Worm (Caenorhabditis elegans) whole organism, L1 larva: Measurements from ENCODE around the gene C17C3.11.

Experiments used
- C04F5.9 ChIP-seq: sonication (generic microtip); optimal IDR thresholded peaks from 2 replicates; lab custom pipeline; 2016; ENCODE audit warnings: missing genetic modification characterization, missing compliant biosample characterization
- C16A3.4 ChIP-seq: fragments of 150-350 bp; optimal IDR thresholded peaks from 2 replicates; lab custom pipeline; 2014; ENCODE audit warnings: missing biosample characterization, missing genetic modification characterization
- F16B12.6 ChIP-seq: fragments of 150-350 bp; optimal IDR thresholded peaks from 2 replicates; lab custom pipeline; 2014; ENCODE audit warnings: missing biosample characterization, missing genetic modification characterization
- aha-1 ChIP-seq: fragments of 150-350 bp; optimal IDR thresholded peaks from 2 replicates; lab custom pipeline; 2014; ENCODE audit warnings: missing biosample characterization, missing genetic modification characterization
- ama-1 ChIP-seq: fragments of 150-350 bp; optimal IDR thresholded peaks from 2 replicates; lab custom pipeline; 2014
- ceh-8 ChIP-seq: fragments of 200-800 bp; sonication (Bioruptor generic); optimal IDR thresholded peaks from 2 replicates; lab custom pipeline; 2018; ENCODE audit warnings: mild to moderate bottlenecking, missing genetic modification characterization, moderate library complexity, missing compliant biosample characterization
- ceh-82 ChIP-seq, 3 experiments: fragments of 150-350 bp in 1 of 3; sonication (generic microtip) in 2 of 3; optimal IDR thresholded peaks; 2 replicates each; lab custom pipeline; 2014 to 2017; ENCODE audit warnings: missing biosample characterization in 3 of 3, missing genetic modification characterization in 3 of 3
- ceh-88 ChIP-seq: fragments of 200-800 bp; sonication (Bioruptor generic); IDR thresholded peaks from 2 replicates; pipeline ENCODE4 v1.3.6; 2022; ENCODE audit warnings: missing genetic modification characterization, missing compliant biosample characterization
- dpl-1 ChIP-seq, 3 experiments: fragments of 150-350 bp in 2 of 3; sonication (generic microtip) in 1 of 3; optimal IDR thresholded peaks; 2 replicates each; lab custom pipeline; 2014 to 2017; ENCODE audit warnings: missing biosample characterization in 3 of 3, missing genetic modification characterization in 3 of 3, missing genetic modification reagents in 3 of 3
- dsc-1 ChIP-seq: sonication (generic microtip); optimal IDR thresholded peaks from 2 replicates; lab custom pipeline; 2016; ENCODE audit warnings: mild to moderate bottlenecking, missing genetic modification characterization, missing compliant biosample characterization
- efl-1 ChIP-seq, 4 experiments: fragments of 150-350 bp; optimal IDR thresholded peaks in 3 of 4; peaks in 1 of 4; 1 replicate in 1 of 4; 2 replicates in 3 of 4; lab custom pipeline; 2014; ENCODE audit warnings: missing biosample characterization in 2 of 4, missing genetic modification characterization in 2 of 4, missing genetic modification reagents in 2 of 4
- elt-2 ChIP-seq: sonication (generic microtip); optimal IDR thresholded peaks from 2 replicates; lab custom pipeline; 2016; ENCODE audit warnings: missing genetic modification characterization, mild to moderate bottlenecking, inconsistent platforms, missing compliant biosample characterization, missing genetic modification reagents
- elt-3 ChIP-seq, 6 experiments: fragments of 150-350 bp in 1 of 6; sonication (generic microtip); optimal IDR thresholded peaks; 2 replicates each; lab custom pipeline; 2017 to 2018; ENCODE audit warnings: missing biosample characterization in 6 of 6, missing genetic modification characterization in 6 of 6, inconsistent platforms in 1 of 6
- ets-5 ChIP-seq: fragments of 200-800 bp; sonication (Bioruptor generic); IDR thresholded peaks from 2 replicates; pipeline ENCODE4 v1.3.6; 2022; ENCODE audit warnings: missing genetic modification characterization, missing compliant biosample characterization
- fkh-10 ChIP-seq: sonication (generic microtip); optimal IDR thresholded peaks from 2 replicates; lab custom pipeline; 2017; ENCODE audit warnings: missing biosample characterization, missing genetic modification reagents, missing genetic modification characterization
- fkh-8 ChIP-seq: sonication (generic microtip); optimal IDR thresholded peaks from 2 replicates; lab custom pipeline; 2016; ENCODE audit warnings: mild to moderate bottlenecking, missing genetic modification characterization, missing compliant biosample characterization
- hlh-4 ChIP-seq: sonication (generic microtip); optimal IDR thresholded peaks from 2 replicates; lab custom pipeline; 2016; ENCODE audit warnings: mild to moderate bottlenecking, missing genetic modification characterization, missing compliant biosample characterization
- irx-1 ChIP-seq: sonication (generic microtip); optimal IDR thresholded peaks from 2 replicates; lab custom pipeline; 2016; ENCODE audit warnings: missing genetic modification characterization, missing compliant biosample characterization
- isw-1 ChIP-seq: fragments of 200-800 bp; sonication (Bioruptor generic); IDR thresholded peaks from 2 replicates; pipeline ENCODE4 v1.3.6; 2022; ENCODE audit warnings: missing genetic modification characterization, missing compliant biosample characterization
- jun-1 ChIP-seq: fragments of 150-350 bp; optimal IDR thresholded peaks from 2 replicates; lab custom pipeline; 2014; ENCODE audit warnings: missing biosample characterization, missing genetic modification reagents, missing genetic modification characterization
- lin-13 ChIP-seq: fragments of 150-350 bp; optimal IDR thresholded peaks from 2 replicates; lab custom pipeline; 2014; ENCODE audit warnings: missing biosample characterization, missing genetic modification reagents, missing genetic modification characterization
- lin-14 ChIP-seq: fragments of 200-800 bp; sonication (Bioruptor generic); optimal IDR thresholded peaks from 2 replicates; lab custom pipeline; 2018; ENCODE audit warnings: mild to moderate bottlenecking, missing genetic modification characterization, moderate library complexity, missing compliant biosample characterization
- lin-15B ChIP-seq: fragments of 150-350 bp; sonication (generic microtip); optimal IDR thresholded peaks from 3 replicates; lab custom pipeline; 2014; ENCODE audit warnings: missing biosample characterization, missing genetic modification characterization
- lin-35 ChIP-seq, 2 experiments: fragments of 150-350 bp; optimal IDR thresholded peaks; 2 replicates each; lab custom pipeline; 2014; ENCODE audit warnings: missing biosample characterization in 2 of 2, missing genetic modification characterization in 2 of 2, missing genetic modification reagents in 2 of 2
- lin-39 ChIP-seq: fragments of 150-350 bp; optimal IDR thresholded peaks from 2 replicates; lab custom pipeline; 2014; ENCODE audit warnings: missing biosample characterization, missing genetic modification reagents, missing genetic modification characterization
- lsy-2 ChIP-seq, 2 experiments: fragments of 150-350 bp; optimal IDR thresholded peaks; 2 replicates each; lab custom pipeline; 2014; ENCODE audit warnings: missing biosample characterization in 2 of 2, missing genetic modification characterization in 2 of 2
- mdl-1 ChIP-seq, 2 experiments: fragments of 150-350 bp; optimal IDR thresholded peaks; 2 replicates each; lab custom pipeline; 2014 to 2017; ENCODE audit warnings: missing biosample characterization in 2 of 2, missing genetic modification characterization in 2 of 2, inconsistent platforms in 1 of 2
- nhr-12 ChIP-seq: sonication (generic microtip); optimal IDR thresholded peaks from 2 replicates; lab custom pipeline; 2017; ENCODE audit warnings: missing biosample characterization, missing genetic modification characterization
- nhr-19 ChIP-seq: fragments of 200-800 bp; sonication (Bioruptor generic); conservative IDR thresholded peaks from 2 replicates; pipeline ENCODE4 v1.3.6; 2022; ENCODE audit warnings: missing genetic modification characterization, missing compliant biosample characterization
- nhr-20 ChIP-seq: sonication (generic microtip); optimal IDR thresholded peaks from 2 replicates; lab custom pipeline; 2016; ENCODE audit warnings: mild to moderate bottlenecking, missing genetic modification characterization, missing compliant biosample characterization
- nhr-237 ChIP-seq: fragments of 150-350 bp; optimal IDR thresholded peaks from 2 replicates; lab custom pipeline; 2014; ENCODE audit warnings: missing biosample characterization, missing genetic modification characterization
- nhr-47 ChIP-seq: sonication (generic microtip); optimal IDR thresholded peaks from 2 replicates; lab custom pipeline; 2016; ENCODE audit warnings: mild to moderate bottlenecking, missing genetic modification characterization, moderate library complexity, missing compliant biosample characterization
- nhr-71 ChIP-seq: sonication (generic microtip); optimal IDR thresholded peaks from 2 replicates; lab custom pipeline; 2016; ENCODE audit warnings: mild to moderate bottlenecking, missing genetic modification characterization, moderate library complexity, missing compliant biosample characterization
- nhr-76 ChIP-seq: sonication (generic microtip); optimal IDR thresholded peaks from 2 replicates; lab custom pipeline; 2017; ENCODE audit warnings: missing biosample characterization, missing genetic modification characterization
- nhr-77 ChIP-seq: fragments of 150-350 bp; optimal IDR thresholded peaks from 2 replicates; lab custom pipeline; 2014; ENCODE audit warnings: missing biosample characterization, missing genetic modification characterization
- nhr-84 ChIP-seq: sonication (generic microtip); optimal IDR thresholded peaks from 2 replicates; lab custom pipeline; 2017; ENCODE audit warnings: missing biosample characterization, missing genetic modification characterization
- nhr-85 ChIP-seq: sonication (generic microtip); peaks from one replicate; lab custom pipeline; 2016; ENCODE audit warnings: missing genetic modification characterization, inconsistent platforms, missing compliant biosample characterization
- nhr-90 ChIP-seq: sonication (generic microtip); optimal IDR thresholded peaks from 2 replicates; lab custom pipeline; 2016; ENCODE audit warnings: mild to moderate bottlenecking, missing genetic modification characterization, missing compliant biosample characterization; ENCODE audit not compliant: poor library complexity
- rnt-1 ChIP-seq: sonication (generic microtip); optimal IDR thresholded peaks from 2 replicates; lab custom pipeline; 2016; ENCODE audit warnings: mild to moderate bottlenecking, missing genetic modification characterization, moderate library complexity, missing compliant biosample characterization
- skn-1 ChIP-seq: fragments of 150-350 bp; optimal IDR thresholded peaks from 2 replicates; lab custom pipeline; 2014; ENCODE audit warnings: missing biosample characterization, missing genetic modification characterization
- snpc-4 ChIP-seq: fragments of 150-350 bp; optimal IDR thresholded peaks from 2 replicates; lab custom pipeline; 2014; ENCODE audit warnings: missing biosample characterization, missing genetic modification characterization
- snu-23 ChIP-seq: sonication (generic microtip); optimal IDR thresholded peaks from 2 replicates; lab custom pipeline; 2016; ENCODE audit warnings: missing genetic modification characterization, missing compliant biosample characterization
- sox-4 ChIP-seq: sonication (generic microtip); optimal IDR thresholded peaks from 2 replicates; lab custom pipeline; 2016; ENCODE audit warnings: missing genetic modification characterization, missing compliant biosample characterization
- swsn-7 ChIP-seq: sonication (generic microtip); optimal IDR thresholded peaks from 2 replicates; lab custom pipeline; 2016; ENCODE audit warnings: missing genetic modification characterization, missing compliant biosample characterization
- unc-30 ChIP-seq: sonication (generic microtip); optimal IDR thresholded peaks from 2 replicates; lab custom pipeline; 2017; ENCODE audit warnings: missing biosample characterization, missing genetic modification characterization
- unc-62 ChIP-seq: fragments of 150-350 bp; optimal IDR thresholded peaks from 2 replicates; lab custom pipeline; 2014; ENCODE audit warnings: missing biosample characterization, missing genetic modification reagents, missing genetic modification characterization
- xbp-1 ChIP-seq: sonication (generic microtip); optimal IDR thresholded peaks from 2 replicates; lab custom pipeline; 2016; ENCODE audit warnings: missing genetic modification characterization, missing compliant biosample characterization
- ztf-4 ChIP-seq: fragments of 150-350 bp; optimal IDR thresholded peaks from 2 replicates; lab custom pipeline; 2014; ENCODE audit warnings: missing biosample characterization, missing genetic modification characterization

Gene C17C3.11

ce11 chrII:5543476-5544144 lies 6.0 kb downstream of the C17C3.11 start (continued):
- TF ChIP-seq fkh-10 = peak; percentile 99
- peak; percentile 68 for TF ChIP-seq unc-30
- TF ChIP-seq lin-13 (GFP tag; lab: Kevin White, UChicago) = peak; percentile 96
- TF ChIP-seq nhr-20 = peak; percentile 100
- TF ChIP-seq swsn-7 = peak; percentile 100
- TF ChIP-seq nhr-237 (tag; lab: Kevin White, UChicago) = peak; percentile 91
- TF ChIP-seq nhr-19 (GFP tag; lab: Robert Waterston, UW) = peak; percentile 99
- TF ChIP-seq fkh-8 (tag; lab: Kevin White, UChicago) = peak; percentile 98
- TF ChIP-seq ceh-88 (GFP tag; lab: Robert Waterston, UW) = peak; percentile 98
- TF ChIP-seq unc-62 = peak; percentile 46
- TF ChIP-seq nhr-71 (tag; lab: Kevin White, UChicago) = peak; percentile 100
- TF ChIP-seq lin-15B (tag; lab: Kevin White, UChicago) = peak; percentile 60
- TF ChIP-seq nhr-85 (tag; lab: Kevin White, UChicago) = peak; percentile 99
- TF ChIP-seq xbp-1 (tag; lab: Kevin White, UChicago) = peak; percentile 98

ce11 chrII:5544145-5544515 lies 6.5 kb downstream of the C17C3.11 start:
- TF ChIP-seq irx-1 (no peak), nhr-84 (tag; lab: Kevin White, UChicago) (peak; percentile 40), swsn-7 (peak; percentile 95), elt-2 (tag; lab: Kevin White, UChicago) (peak; percentile 77), nhr-19 (GFP tag; lab: Robert Waterston, UW) (peak; percentile 82), nhr-76 (tag; lab: Kevin White, UChicago) (peak; percentile 9), C16A3.4 (tag; lab: Kevin White, UChicago) (peak; percentile 63), ceh-82 (tag; optimal IDR thresholded peaks at IDR 0.05; lab: Kevin White, UChicago) (peak in 1 of 3 experiments; percentile 29), nhr-71 (tag; lab: Kevin White, UChicago) (peak; percentile 79), xbp-1 (tag; lab: Kevin White, UChicago) (peak; percentile 27), hlh-4 (tag; lab: Kevin White, UChicago) (no peak), ets-5 (GFP tag; lab: Robert Waterston, UW) (no peak), lin-14 (GFP tag; lab: Kevin White, UChicago) (peak; percentile 32), aha-1 (no peak), nhr-90 (tag; lab: Kevin White, UChicago) (peak; percentile 69), mdl-1 (tag; optimal IDR thresholded peaks at IDR 0.05; lab: Kevin White, UChicago) (peak in 1 of 2 experiments; percentile 46), lin-39 (peak; percentile 70), lsy-2 (tag; optimal IDR thresholded peaks at IDR 0.05; lab: Kevin White, UChicago) (peak; percentile 50 to 72), snu-23 (GFP tag; lab: Kevin White, UChicago) (peak; percentile 70), unc-62 (no peak), nhr-47 (tag; lab: Kevin White, UChicago) (peak; percentile 53), jun-1 (tag; lab: Kevin White, UChicago) (peak; percentile 58), nhr-85 (tag; lab: Kevin White, UChicago) (peak; percentile 66), elt-3 (tag; optimal IDR thresholded peaks at IDR 0.05; lab: Kevin White, UChicago) (no peak), unc-30 (no peak), nhr-77 (tag; lab: Kevin White, UChicago) (peak; percentile 78), F16B12.6 (tag; lab: Kevin White, UChicago) (peak; percentile 24), nhr-237 (tag; lab: Kevin White, UChicago) (no peak), rnt-1 (tag; lab: Kevin White, UChicago) (peak; percentile 91), nhr-12 (no peak), snpc-4 (tag; lab: Kevin White, UChicago) (peak; percentile 98), efl-1 (optimal IDR thresholded peaks at IDR 0.05; lab: Kevin White, UChicago) (peak; percentile 33 to 37), efl-1 (GFP tag; optimal IDR thresholded peaks at IDR 0.05 in 1 of 2; lab: Kevin White, UChicago) (peak in 1 of 2 experiments; percentile 91), skn-1 (tag; lab: Kevin White, UChicago) (peak; percentile 26), lin-35 (GFP tag; optimal IDR thresholded peaks at IDR 0.05; lab: Kevin White, UChicago) (peak; percentile 15 to 59), ama-1 (lab: Kevin White, UChicago) (peak; percentile 97), dsc-1 (peak; percentile 5), nhr-20 (peak; percentile 77), C04F5.9 (tag; lab: Kevin White, UChicago) (peak; percentile 57), isw-1 (GFP tag; lab: Robert Waterston, UW) (no peak), ceh-8 (GFP tag; lab: Kevin White, UChicago) (no peak), ztf-4 (tag; lab: Kevin White, UChicago) (peak; percentile 37), dpl-1 (GFP tag; optimal IDR thresholded peaks at IDR 0.05; lab: Kevin White, UChicago) (peak; percentile 11 to 47 (median 25)), lin-13 (GFP tag; lab: Kevin White, UChicago) (peak; percentile 31), sox-4 (tag; lab: Kevin White, UChicago) (no peak)
